Fruit fly (Drosophila melanogaster) whole organism: Measurements from ENCODE around the gene CG9150.

Experiments used
- CG8478 ChIP-seq: fragments of >200 bp; optimal IDR thresholded peaks from 2 replicates; lab custom pipeline; 2018; ENCODE audit warnings: inconsistent platforms
- Dll ChIP-seq: fragments of >200 bp; optimal IDR thresholded peaks from 2 replicates; lab custom pipeline; 2017
- EcR ChIP-seq, 2 experiments: fragments of >200 bp; optimal IDR thresholded peaks; 2 replicates each; lab custom pipeline; 2017; ENCODE audit warnings: missing biosample characterization in 2 of 2, missing genetic modification characterization in 2 of 2, missing genetic modification reagents in 2 of 2
- pan ChIP-seq: fragments of >200 bp; optimal IDR thresholded peaks from 2 replicates; lab custom pipeline; 2017
- psq ChIP-seq: fragments of >200 bp; optimal IDR thresholded peaks from 2 replicates; lab custom pipeline; 2017
- usp ChIP-seq: fragments of >200 bp; optimal IDR thresholded peaks from 2 replicates; lab custom pipeline; 2017; ENCODE audit warnings: missing biosample characterization, missing genetic modification characterization, mixed read lengths

- TF ChIP-seq usp (GFP tag; lab: Kevin White, UChicago) (no peak), pan (lab: Kevin White, UChicago) (no peak), psq (lab: Kevin White, UChicago) (no peak), CG8478 (lab: Kevin White, UChicago) (no peak), Dll (lab: Kevin White, UChicago) (no peak), EcR (GFP tag; optimal IDR thresholded peaks at IDR 0.05; lab: Kevin White, UChicago) (no peak)
Measured at dm6 chr2L:6046865-6047264, 21.5 kb downstream of the CG9150 start.
